Worm (Caenorhabditis elegans) whole organism, midembryonic: ENCODE data around the gene dbl-1.

Experiments
- cog-1 ChIP-seq: sonication (generic microtip); optimal IDR thresholded peaks from 2 replicates; lab custom pipeline; 2016; ENCODE audit warnings: missing genetic modification characterization, missing compliant biosample characterization
- flt-1 ChIP-seq: fragments of 200-800 bp; sonication (Bioruptor generic); IDR thresholded peaks from 2 replicates; pipeline ENCODE4 v1.3.6; 2022; ENCODE audit warnings: missing genetic modification characterization, missing compliant biosample characterization
- klf-2 ChIP-seq: fragments of 200-800 bp; sonication (Bioruptor generic); conservative IDR thresholded peaks from 2 replicates; pipeline ENCODE4 v1.3.6; 2022; ENCODE audit warnings: missing genetic modification reagents, missing genetic modification characterization, missing compliant biosample characterization
- med-1 ChIP-seq: sonication (generic microtip); optimal IDR thresholded peaks from 2 replicates; lab custom pipeline; 2017; ENCODE audit warnings: missing genetic modification characterization, mild to moderate bottlenecking, missing compliant biosample characterization, antibody characterized with exemption, missing genetic modification reagents; ENCODE audit not compliant: insufficient read depth
- ref-1 ChIP-seq: fragments of 200-800 bp; sonication (Bioruptor generic); conservative IDR thresholded peaks from 2 replicates; pipeline ENCODE4 v1.3.6; 2022; ENCODE audit warnings: missing genetic modification reagents, missing genetic modification characterization, missing compliant biosample characterization
- tab-1 ChIP-seq: fragments of 200-800 bp; sonication (Bioruptor generic); IDR thresholded peaks from 2 replicates; pipeline ENCODE4 v1.3.6; 2022; ENCODE audit warnings: missing genetic modification characterization, missing compliant biosample characterization
- ztf-23 ChIP-seq: fragments of 200-800 bp; sonication (Bioruptor generic); IDR thresholded peaks from 2 replicates; pipeline ENCODE4 v1.3.6; 2022; ENCODE audit warnings: missing genetic modification reagents, missing genetic modification characterization, missing compliant biosample characterization
- ztf-29 ChIP-seq: fragments of 200-800 bp; sonication (Bioruptor generic); IDR thresholded peaks from 2 replicates; pipeline ENCODE4 v1.3.6; 2022; ENCODE audit warnings: missing genetic modification reagents, missing genetic modification characterization, missing compliant biosample characterization

DNA sequence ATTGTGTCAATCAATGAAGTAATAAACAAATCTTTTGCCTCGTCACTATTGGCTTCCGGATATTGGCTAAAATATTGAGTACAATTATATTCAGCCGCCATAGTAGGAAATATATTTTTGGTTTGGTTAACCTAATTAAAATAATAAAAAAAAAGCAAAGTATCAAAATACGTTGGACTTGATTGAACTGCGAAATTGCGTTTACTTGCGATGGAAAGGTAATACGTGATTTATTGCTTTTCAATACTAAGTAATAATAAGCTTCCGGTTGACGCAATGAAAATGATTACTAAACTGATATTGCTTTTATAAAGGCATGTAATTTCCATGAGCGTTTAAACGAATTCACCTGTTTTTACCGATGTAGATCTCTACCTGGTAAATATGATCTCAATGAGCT, 41.6 kb downstream of the dbl-1 start, which contains the start of gene dmsr-9:
- TF ChIP-seq tab-1 (GFP tag; lab: Robert Waterston, UW) (no peak), med-1 (GFP tag; lab: Kevin White, UChicago) (no peak), cog-1 (no peak), ref-1 (GFP tag; lab: Robert Waterston, UW) (no peak), flt-1 (GFP tag; lab: Robert Waterston, UW) (no peak), klf-2 (GFP tag; lab: Robert Waterston, UW) (no peak), ztf-29 (no peak), ztf-23 (GFP tag; lab: Robert Waterston, UW) (no peak)
